Worm (Caenorhabditis elegans) whole organism, L2 larva: ENCODE results near the gene R13H4.6.

ENCODE experiments used
- lsy-2 ChIP-seq, 2 experiments: fragments of 150-350 bp in 1 of 2; sonication (generic microtip) in 1 of 2; optimal IDR thresholded peaks; 2 replicates each; lab custom pipeline; 2014 to 2017; ENCODE audit warnings: missing biosample characterization in 2 of 2, missing genetic modification characterization in 2 of 2
- mdl-1 ChIP-seq, 2 experiments: fragments of 150-350 bp in 1 of 2; sonication (generic microtip) in 1 of 2; optimal IDR thresholded peaks; 2 replicates each; lab custom pipeline; 2017; ENCODE audit warnings: missing biosample characterization in 2 of 2, missing genetic modification characterization in 2 of 2
- nhr-21 ChIP-seq: fragments of 150-350 bp; optimal IDR thresholded peaks from 2 replicates; lab custom pipeline; 2014; ENCODE audit warnings: missing biosample characterization, missing genetic modification characterization
- unc-62 ChIP-seq: fragments of 150-350 bp; optimal IDR thresholded peaks from 2 replicates; lab custom pipeline; 2014; ENCODE audit warnings: missing biosample characterization, missing genetic modification reagents, missing genetic modification characterization

DNA sequence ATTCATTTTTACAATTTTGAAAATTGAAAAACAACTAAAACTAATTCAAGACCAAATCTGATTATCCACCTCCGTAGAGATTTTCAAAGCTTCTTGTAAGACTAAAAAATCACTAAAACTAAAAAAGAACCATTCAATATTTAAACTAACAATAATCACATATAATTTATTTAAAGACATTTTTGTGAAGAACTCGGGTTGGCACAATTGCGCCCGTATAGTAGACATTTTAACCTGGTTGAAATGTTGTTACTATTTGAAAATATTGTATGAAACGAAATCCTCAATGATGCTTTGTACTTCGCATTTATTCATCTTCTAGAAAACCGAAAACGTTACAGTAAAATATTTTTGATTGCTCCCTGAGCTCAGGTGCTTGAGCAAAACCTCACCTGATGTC, 6.9 kb upstream of the R13H4.6 start:
- TF ChIP-seq unc-62 (no peak), nhr-21 (no peak), mdl-1 (tag; optimal IDR thresholded peaks at IDR 0.05; lab: Kevin White, UChicago) (no peak), lsy-2 (tag; optimal IDR thresholded peaks at IDR 0.05; lab: Kevin White, UChicago) (no peak)
